Fruit fly (Drosophila melanogaster): ENCODE data around the gene Klp3A.
A peak's percentile ranks its signal among the peaks of the same experiment; 100 is the strongest.

The Klp3A gene

dm6 chrX:2593753-2594096 lies 10.1 kb downstream of the Klp3A start (continued):
- TF ChIP-seq CG1647 (GFP tag; optimal IDR thresholded peaks at IDR 0.05): peak; percentile 86
- peak; percentile 92 for TF ChIP-seq repo (GFP tag; optimal IDR thresholded peaks at IDR 0.05)
- TF ChIP-seq CG3838 (GFP tag; optimal IDR thresholded peaks at IDR 0.05): peak; percentile 59
- TF ChIP-seq CG5953 (GFP tag; IDR thresholded peaks at IDR 0.05): peak; percentile 85
- peak; percentile 88 for TF ChIP-seq PHDP (tag; optimal IDR thresholded peaks at IDR 0.05)
- peak; percentile 67 for TF ChIP-seq sqz (GFP tag; optimal IDR thresholded peaks at IDR 0.05)
- TF ChIP-seq CG18262 (tag; optimal IDR thresholded peaks at IDR 0.05): peak; percentile 75
- TF ChIP-seq zfh2 (GFP tag; optimal IDR thresholded peaks at IDR 0.05): peak; percentile 93
- peak; percentile 84 for TF ChIP-seq CG16863 (GFP tag; optimal IDR thresholded peaks at IDR 0.05)
- peak; percentile 97 for TF ChIP-seq row (GFP tag; IDR thresholded peaks at IDR 0.05)
- peak; percentile 55 for TF ChIP-seq CG4282 (GFP tag; optimal IDR thresholded peaks at IDR 0.05)
- peak; percentile 66 for TF ChIP-seq da (GFP tag; optimal IDR thresholded peaks at IDR 0.05)
- TF ChIP-seq sob (GFP tag; IDR thresholded peaks at IDR 0.05): peak; percentile 97
- peak; percentile 97 for TF ChIP-seq CG32532 (GFP tag; IDR thresholded peaks at IDR 0.05)
- peak; percentile 80 for TF ChIP-seq CG11398 (GFP tag; optimal IDR thresholded peaks at IDR 0.05)
- TF ChIP-seq sd (tag; optimal IDR thresholded peaks at IDR 0.05): peak; percentile 73
- TF ChIP-seq jigr1 (GFP tag; IDR thresholded peaks at IDR 0.05): peak; percentile 90
- peak; percentile 92 for TF ChIP-seq stc (GFP tag; IDR thresholded peaks at IDR 0.05)
- peak; percentile 88 for TF ChIP-seq cas (GFP tag; IDR thresholded peaks at IDR 0.05)
- TF ChIP-seq ara (GFP tag; IDR thresholded peaks at IDR 0.05): peak; percentile 92
- peak; percentile 93 for TF ChIP-seq CG11093 (GFP tag; IDR thresholded peaks at IDR 0.05)
- TF ChIP-seq yki (optimal IDR thresholded peaks at IDR 0.05): no peak
- peak; percentile 87 for TF ChIP-seq gem (tag; optimal IDR thresholded peaks at IDR 0.05)
- TF ChIP-seq CG8924 (tag; optimal IDR thresholded peaks at IDR 0.05): peak; percentile 85
- TF ChIP-seq CG10979 (tag; optimal IDR thresholded peaks at IDR 0.05): peak; percentile 77
- peak; percentile 94 for TF ChIP-seq CG1603 (tag; optimal IDR thresholded peaks at IDR 0.05)
- TF ChIP-seq D (optimal IDR thresholded peaks at IDR 0.05): no peak
- TF ChIP-seq D (GFP tag; optimal IDR thresholded peaks at IDR 0.05): peak; percentile 69
- peak; percentile 60; the same call in 1 of the 2 replicates for TF ChIP-seq aop (GFP tag; IDR thresholded peaks at IDR 0.05)
- TF ChIP-seq pita (GFP tag; optimal IDR thresholded peaks at IDR 0.05): no peak
- no peak for TF ChIP-seq Hr39 (optimal IDR thresholded peaks at IDR 0.05)
- no peak for TF ChIP-seq CG8478 (optimal IDR thresholded peaks at IDR 0.05)
- TF ChIP-seq Meics (GFP tag; optimal IDR thresholded peaks at IDR 0.05): peak; percentile 95
- peak; percentile 41; the same call in 1 of the 2 replicates for TF ChIP-seq Dip2 (GFP tag; IDR thresholded peaks at IDR 0.05)
- TF ChIP-seq hbn (GFP tag; IDR thresholded peaks at IDR 0.05; ENCODE audit: partially characterized antibody): no peak
- TF ChIP-seq sim (GFP tag; IDR thresholded peaks at IDR 0.05): peak; percentile 75
- TF ChIP-seq CG7928 (GFP tag; optimal IDR thresholded peaks at IDR 0.05): peak; percentile 66
- peak; percentile 88 for TF ChIP-seq Poxn (GFP tag; IDR thresholded peaks at IDR 0.05)
- TF ChIP-seq wor (GFP tag; IDR thresholded peaks at IDR 0.05): peak; percentile 80
- peak; percentile 75 for TF ChIP-seq CG12104 (GFP tag; optimal IDR thresholded peaks at IDR 0.05)
- peak; percentile 92 for TF ChIP-seq bcd (GFP tag; optimal IDR thresholded peaks at IDR 0.05)
- TF ChIP-seq HmgZ (tag; optimal IDR thresholded peaks at IDR 0.05): peak; percentile 95
- TF ChIP-seq NC2β (GFP tag; optimal IDR thresholded peaks at IDR 0.05): peak; percentile 73
- TF ChIP-seq CG3407 (GFP tag; optimal IDR thresholded peaks at IDR 0.05): peak; percentile 63
- TF ChIP-seq CG2678 (tag; optimal IDR thresholded peaks at IDR 0.05): peak; percentile 94
- TF ChIP-seq CG7987 (GFP tag; optimal IDR thresholded peaks at IDR 0.05): peak; percentile 55
- TF ChIP-seq Med (GFP tag): peak; percentile 99
- TF ChIP-seq BEAF-32 (GFP tag; optimal IDR thresholded peaks at IDR 0.05): no peak
- TF ChIP-seq gfzf (GFP tag; optimal IDR thresholded peaks at IDR 0.05): peak; percentile 10
- no peak for TF ChIP-seq abd-A (tag; optimal IDR thresholded peaks at IDR 0.05)
- TF ChIP-seq Opbp (GFP tag; IDR thresholded peaks at IDR 0.05; ENCODE audit: partially characterized antibody): no peak
- peak; percentile 92 for TF ChIP-seq CG3281 (GFP tag; optimal IDR thresholded peaks at IDR 0.05)
- peak; percentile 89 for TF ChIP-seq CG1792 (GFP tag; optimal IDR thresholded peaks at IDR 0.05)

Data from whole organism, embryonic.